Worm (Caenorhabditis elegans) whole organism, L4 larva: ENCODE results near the gene nduf-9.
A peak's percentile ranks its signal among the peaks of the same experiment; 100 is the strongest.

Experiments
- D1046.2 ChIP-seq: fragments of 200-800 bp; sonication (Bioruptor generic); IDR thresholded peaks from 2 replicates; pipeline ENCODE4 v1.3.6; 2022; ENCODE audit warnings: missing genetic modification characterization, missing compliant biosample characterization
- F10B5.3 ChIP-seq: sonication (generic microtip); optimal IDR thresholded peaks from 2 replicates; lab custom pipeline; 2016; ENCODE audit warnings: mild to moderate bottlenecking, missing genetic modification characterization, missing compliant biosample characterization
- F44E2.7 ChIP-seq: fragments of 200-800 bp; sonication (Bioruptor generic); IDR thresholded peaks from 2 replicates; pipeline ENCODE4 v2.1.2; 2022; ENCODE audit warnings: missing genetic modification characterization, missing compliant biosample characterization
- F49E8.2 ChIP-seq: sonication (generic microtip); optimal IDR thresholded peaks from 2 replicates; lab custom pipeline; 2016; ENCODE audit warnings: missing compliant biosample characterization, mild to moderate bottlenecking, missing genetic modification characterization, borderline replicate concordance
- T20F7.1 ChIP-seq: fragments of 200-800 bp; sonication (Bioruptor generic); optimal IDR thresholded peaks from 2 replicates; lab custom pipeline; 2018; ENCODE audit warnings: mild to moderate bottlenecking, missing genetic modification characterization, missing compliant biosample characterization
- T26A8.4 ChIP-seq: fragments of 200-800 bp; sonication (Bioruptor generic); IDR thresholded peaks from 2 replicates; pipeline ENCODE4 v1.3.6; 2022; ENCODE audit warnings: missing genetic modification characterization, missing compliant biosample characterization
- Y5F2A.4 ChIP-seq: fragments of 200-800 bp; sonication (Bioruptor generic); optimal IDR thresholded peaks from 2 replicates; lab custom pipeline; 2018; ENCODE audit warnings: mild to moderate bottlenecking, missing genetic modification characterization, missing compliant biosample characterization
- Y75B8A.6 ChIP-seq: fragments of 200-800 bp; sonication (Bioruptor generic); IDR thresholded peaks from 2 replicates; pipeline ENCODE4 v1.3.6; 2022; ENCODE audit warnings: missing genetic modification reagents, missing genetic modification characterization, missing compliant biosample characterization
- ZK546.5 ChIP-seq, 2 experiments: sonication (generic microtip); optimal IDR thresholded peaks; 2 replicates each; lab custom pipeline; 2017; ENCODE audit warnings: missing biosample characterization in 2 of 2, missing genetic modification characterization in 2 of 2
- aha-1 ChIP-seq: fragments of 150-350 bp; peaks from one replicate; lab custom pipeline; 2014; ENCODE audit warnings: missing biosample characterization, missing genetic modification characterization
- aly-2 ChIP-seq: sonication (generic microtip); optimal IDR thresholded peaks from 2 replicates; lab custom pipeline; 2018; ENCODE audit warnings: missing biosample characterization, missing genetic modification characterization
- ama-1 ChIP-seq: fragments of 150-350 bp; optimal IDR thresholded peaks from 2 replicates; lab custom pipeline; 2014; ENCODE audit warnings: inconsistent platforms, mixed read lengths
- arid-1 ChIP-seq: fragments of 200-800 bp; sonication (Bioruptor generic); conservative IDR thresholded peaks from 2 replicates; pipeline ENCODE4 v1.3.6; 2022; ENCODE audit warnings: missing genetic modification reagents, missing genetic modification characterization, missing compliant biosample characterization
- ceh-28 ChIP-seq: fragments of 150-350 bp; optimal IDR thresholded peaks from 2 replicates; lab custom pipeline; 2014; ENCODE audit warnings: missing biosample characterization, missing genetic modification reagents, missing genetic modification characterization
- ceh-44 ChIP-seq: fragments of 200-800 bp; sonication (Bioruptor generic); IDR thresholded peaks from 2 replicates; pipeline ENCODE4 v1.3.6; 2022; ENCODE audit warnings: missing genetic modification reagents, missing genetic modification characterization, missing compliant biosample characterization
- ceh-62 ChIP-seq: sonication (generic microtip); optimal IDR thresholded peaks from 2 replicates; lab custom pipeline; 2017; ENCODE audit warnings: missing biosample characterization, missing genetic modification characterization
- ceh-82 ChIP-seq: sonication (generic microtip); optimal IDR thresholded peaks from 2 replicates; lab custom pipeline; 2017; ENCODE audit warnings: missing biosample characterization, missing genetic modification characterization
- ctbp-1 ChIP-seq: fragments of 200-800 bp; sonication (Bioruptor generic); IDR thresholded peaks from 2 replicates; pipeline ENCODE4 v1.3.6; 2022; ENCODE audit warnings: missing genetic modification reagents, missing genetic modification characterization, missing compliant biosample characterization
- dmd-6 ChIP-seq: fragments of 200-800 bp; sonication (Bioruptor generic); IDR thresholded peaks from 2 replicates; pipeline ENCODE4 v1.3.6; 2022; ENCODE audit warnings: missing genetic modification reagents, missing genetic modification characterization, missing compliant biosample characterization
- dpl-1 ChIP-seq: fragments of 150-350 bp; optimal IDR thresholded peaks from 2 replicates; lab custom pipeline; 2014; ENCODE audit warnings: missing biosample characterization, missing genetic modification reagents, missing genetic modification characterization
- fkh-10 ChIP-seq: fragments of 150-350 bp; optimal IDR thresholded peaks from 2 replicates; lab custom pipeline; 2014; ENCODE audit warnings: missing biosample characterization, missing genetic modification reagents, missing genetic modification characterization
- gei-8 ChIP-seq: fragments of 200-800 bp; sonication (Bioruptor generic); optimal IDR thresholded peaks from 2 replicates; lab custom pipeline; 2018; ENCODE audit warnings: mild to moderate bottlenecking, missing genetic modification characterization, missing compliant biosample characterization
- lim-7 ChIP-seq: fragments of 200-800 bp; sonication (Bioruptor generic); IDR thresholded peaks from 2 replicates; pipeline ENCODE4 v1.3.6; 2022; ENCODE audit warnings: missing genetic modification characterization, missing compliant biosample characterization
- lin-13 ChIP-seq: fragments of 150-350 bp; optimal IDR thresholded peaks from 2 replicates; lab custom pipeline; 2014; ENCODE audit warnings: missing biosample characterization, missing genetic modification reagents, missing genetic modification characterization
- lin-29 ChIP-seq: fragments of 200-800 bp; sonication (Bioruptor generic); IDR thresholded peaks from 2 replicates; pipeline ENCODE4 v1.3.6; 2022; ENCODE audit warnings: missing genetic modification reagents, missing genetic modification characterization, missing compliant biosample characterization
- lin-38 ChIP-seq: fragments of 200-800 bp; sonication (Bioruptor generic); IDR thresholded peaks from 2 replicates; pipeline ENCODE4 v1.3.6; 2022; ENCODE audit warnings: missing genetic modification reagents, missing genetic modification characterization, missing compliant biosample characterization
- mes-2 ChIP-seq: sonication (generic microtip); optimal IDR thresholded peaks from 2 replicates; lab custom pipeline; 2016; ENCODE audit warnings: missing genotype, mild to moderate bottlenecking, missing genetic modification characterization, missing compliant biosample characterization; ENCODE audit not compliant: poor library complexity, severe bottlenecking
- nhr-102 ChIP-seq: sonication (generic microtip); optimal IDR thresholded peaks from 2 replicates; lab custom pipeline; 2016; ENCODE audit warnings: mild to moderate bottlenecking, missing genetic modification characterization, moderate library complexity, missing compliant biosample characterization
- nhr-11 ChIP-seq: fragments of 150-350 bp; optimal IDR thresholded peaks from 2 replicates; lab custom pipeline; 2014; ENCODE audit warnings: missing biosample characterization, missing genetic modification characterization
- nhr-237 ChIP-seq: sonication (generic microtip); optimal IDR thresholded peaks from 2 replicates; lab custom pipeline; 2017; ENCODE audit warnings: missing biosample characterization, missing genetic modification characterization
- nhr-25 ChIP-seq: sonication (generic microtip); optimal IDR thresholded peaks from 2 replicates; lab custom pipeline; 2017; ENCODE audit warnings: missing genetic modification characterization, mild to moderate bottlenecking, missing compliant biosample characterization, antibody characterized with exemption, moderate library complexity, borderline replicate concordance; ENCODE audit not compliant: insufficient read depth
- nhr-41 ChIP-seq: fragments of 200-800 bp; sonication (Bioruptor generic); IDR thresholded peaks from 2 replicates; pipeline ENCODE4 v1.3.6; 2022; ENCODE audit warnings: missing genetic modification reagents, missing genetic modification characterization, missing compliant biosample characterization
- nhr-42 ChIP-seq: fragments of 200-800 bp; sonication (Bioruptor generic); IDR thresholded peaks from 2 replicates; pipeline ENCODE4 v1.3.6; 2022; ENCODE audit warnings: missing genetic modification characterization, missing compliant biosample characterization
- pha-4 ChIP-seq, 2 experiments: fragments of 150-350 bp in 1 of 2; fragments of 200-800 bp in 1 of 2; sonication (Bioruptor generic) in 1 of 2; IDR thresholded peaks in 1 of 2; optimal IDR thresholded peaks in 1 of 2; 2 replicates each; pipeline versions ENCODE4 v1.3.6 to Lab custom; 2014 to 2022; ENCODE audit warnings: missing genetic modification characterization in 2 of 2, missing genetic modification reagents in 2 of 2, missing biosample characterization in 1 of 2, missing compliant biosample characterization in 1 of 2
- php-3 ChIP-seq: fragments of 200-800 bp; sonication (Bioruptor generic); IDR thresholded peaks from 2 replicates; pipeline ENCODE4 v1.3.6; 2022; ENCODE audit warnings: missing genetic modification reagents, missing genetic modification characterization, missing compliant biosample characterization
- saeg-2 ChIP-seq: fragments of 200-800 bp; sonication (Bioruptor generic); IDR thresholded peaks from 2 replicates; pipeline ENCODE4 v1.3.6; 2022; ENCODE audit warnings: missing genetic modification reagents, missing genetic modification characterization, missing compliant biosample characterization
- sdz-12 ChIP-seq: fragments of 200-800 bp; sonication (Bioruptor generic); optimal IDR thresholded peaks from 2 replicates; lab custom pipeline; 2018; ENCODE audit warnings: mild to moderate bottlenecking, missing genetic modification characterization, missing compliant biosample characterization
- set-16 ChIP-seq: fragments of 200-800 bp; sonication (Bioruptor generic); IDR thresholded peaks from 2 replicates; pipeline ENCODE4 v1.3.6; 2022; ENCODE audit warnings: missing genetic modification reagents, missing genetic modification characterization, missing compliant biosample characterization
- skn-1 ChIP-seq: fragments of 150-350 bp; optimal IDR thresholded peaks from 2 replicates; lab custom pipeline; 2014; ENCODE audit warnings: missing biosample characterization, missing genetic modification characterization
- snpc-4 ChIP-seq: fragments of 150-350 bp; optimal IDR thresholded peaks from 2 replicates; lab custom pipeline; 2014; ENCODE audit warnings: missing biosample characterization, missing genetic modification characterization
- tag-97 ChIP-seq: fragments of 200-800 bp; sonication (Bioruptor generic); IDR thresholded peaks from 2 replicates; pipeline ENCODE4 v1.3.6; 2022; ENCODE audit warnings: missing genetic modification characterization, missing compliant biosample characterization
- unc-39 ChIP-seq: sonication (generic microtip); optimal IDR thresholded peaks from 2 replicates; lab custom pipeline; 2017; ENCODE audit warnings: missing biosample characterization, missing genetic modification characterization
- zip-11 ChIP-seq: fragments of 200-800 bp; sonication (Bioruptor generic); IDR thresholded peaks from 2 replicates; pipeline ENCODE4 v1.3.6; 2022; ENCODE audit warnings: missing genetic modification characterization, missing compliant biosample characterization
- ztf-7 ChIP-seq: fragments of 150-350 bp; optimal IDR thresholded peaks from 2 replicates; lab custom pipeline; 2014; ENCODE audit warnings: missing biosample characterization, missing genetic modification characterization

nduf-9 gene

ce11 chrIII:3253736-3254135, 5.4 kb upstream of the nduf-9 start (continued):
- TF ChIP-seq T26A8.4 (GFP tag; lab: Robert Waterston, UW): no peak
- TF ChIP-seq lin-13 (GFP tag; lab: Kevin White, UChicago): no peak
- no peak for TF ChIP-seq skn-1
- TF ChIP-seq zip-11 (GFP tag; lab: Robert Waterston, UW): no peak
- TF ChIP-seq php-3 (GFP tag; lab: Robert Waterston, UW): peak; percentile 69
- no peak for TF ChIP-seq arid-1 (GFP tag; lab: Robert Waterston, UW)
- TF ChIP-seq dmd-6 (GFP tag; lab: Robert Waterston, UW): peak; percentile 87
- TF ChIP-seq F44E2.7 (GFP tag; lab: Robert Waterston, UW): no peak
- TF ChIP-seq T20F7.1 (GFP tag; lab: Kevin White, UChicago): no peak
- no peak for TF ChIP-seq fkh-10 (GFP tag; lab: Kevin White, UChicago)

DNA sequence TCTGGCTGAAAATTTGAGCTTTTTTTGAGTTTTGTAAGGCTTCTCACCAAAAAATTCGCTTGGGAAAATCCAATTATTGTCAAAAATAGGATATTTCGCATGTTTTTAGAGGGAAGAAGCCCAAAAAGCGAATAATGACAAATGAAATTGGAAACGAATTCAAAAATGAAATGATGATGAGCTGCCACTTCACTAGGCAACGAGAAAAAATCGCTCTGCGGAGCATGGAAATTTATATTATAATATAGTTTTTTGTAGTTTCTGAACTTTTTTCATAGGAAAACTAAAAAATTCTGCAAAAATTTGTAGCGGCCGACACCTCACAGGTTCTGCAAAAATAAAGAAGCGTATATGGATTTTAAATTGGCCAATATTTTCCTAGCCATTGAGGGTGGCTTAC, 4.7 kb upstream of the nduf-9 start, which contains the start of gene Y53G8AL.3:
Gene Y53G8AL.3 (minus strand): TSS at position 101 of the 400 bp plus-strand sequence.
- no peak for TF ChIP-seq snpc-4 (tag; lab: Kevin White, UChicago)

ce11 chrIII:3250596-3251112, 2.3 kb upstream of the nduf-9 start, which contains the start of gene Y53G8AL.4:
Y53G8AL.4 (minus strand) TSS chrIII:3250646.
- peak; percentile 66 for TF ChIP-seq aha-1 (tag; lab: Kevin White, UChicago)
- TF ChIP-seq ceh-28 (tag; lab: Kevin White, UChicago): no peak

- TF ChIP-seq nhr-11 (tag; lab: Kevin White, UChicago) (no peak), arid-1 (GFP tag; lab: Robert Waterston, UW) (peak; percentile 74), lim-7 (peak; percentile 93), nhr-237 (tag; lab: Kevin White, UChicago) (no peak), Y5F2A.4 (no peak), D1046.2 (GFP tag; lab: Robert Waterston, UW) (peak; percentile 84), F10B5.3 (tag; lab: Kevin White, UChicago) (peak; percentile 59), ctbp-1 (peak; percentile 73), pha-4 (GFP tag; IDR thresholded peaks at IDR 0.05; lab: Robert Waterston, UW) (peak; percentile 86), pha-4 (tag; optimal IDR thresholded peaks at IDR 0.05; lab: Kevin White, UChicago) (no peak), lin-29 (0 out of 2 replicates have a peak, but pooled peaks have one; percentile 33), saeg-2 (GFP tag; lab: Robert Waterston, UW) (0 out of 2 replicates have a peak, but pooled peaks have one; percentile 38), php-3 (GFP tag; lab: Robert Waterston, UW) (peak; percentile 60), dpl-1 (GFP tag; lab: Kevin White, UChicago) (no peak), ceh-82 (no peak), nhr-41 (GFP tag; lab: Robert Waterston, UW) (peak; percentile 47; the same call in 1 of the 2 replicates), nhr-102 (tag; lab: Kevin White, UChicago) (peak; percentile 54), sdz-12 (GFP tag; lab: Kevin White, UChicago) (peak; percentile 16), nhr-42 (GFP tag; lab: Robert Waterston, UW) (no peak), ztf-7 (tag; lab: Kevin White, UChicago) (peak; percentile 11), lin-38 (GFP tag; lab: Robert Waterston, UW) (peak; percentile 75), T26A8.4 (GFP tag; lab: Robert Waterston, UW) (peak; percentile 74), unc-39 (tag; lab: Kevin White, UChicago) (no peak), ZK546.5 (tag; optimal IDR thresholded peaks at IDR 0.05; lab: Kevin White, UChicago) (no peak), nhr-25 (tag; lab: Kevin White, UChicago) (no peak), set-16 (GFP tag; lab: Robert Waterston, UW) (no peak), snpc-4 (tag; lab: Kevin White, UChicago) (no peak), mes-2 (tag; lab: Kevin White, UChicago) (peak; percentile 66), ama-1 (lab: Kevin White, UChicago) (no peak), Y75B8A.6 (GFP tag; lab: Robert Waterston, UW) (peak; percentile 58; the same call in 1 of the 2 replicates), ceh-62 (no peak), dmd-6 (GFP tag; lab: Robert Waterston, UW) (peak; percentile 53), tag-97 (GFP tag; lab: Robert Waterston, UW) (no peak), aly-2 (tag; lab: Kevin White, UChicago) (no peak), ceh-44 (no peak), F49E8.2 (tag; lab: Kevin White, UChicago) (peak; percentile 64), gei-8 (peak; percentile 61)
Measured at ce11 chrIII:3249038-3249420, 654 bp upstream of the nduf-9 start.
